Worm (Caenorhabditis elegans): ENCODE results near the gene T23F6.5.

DNA sequence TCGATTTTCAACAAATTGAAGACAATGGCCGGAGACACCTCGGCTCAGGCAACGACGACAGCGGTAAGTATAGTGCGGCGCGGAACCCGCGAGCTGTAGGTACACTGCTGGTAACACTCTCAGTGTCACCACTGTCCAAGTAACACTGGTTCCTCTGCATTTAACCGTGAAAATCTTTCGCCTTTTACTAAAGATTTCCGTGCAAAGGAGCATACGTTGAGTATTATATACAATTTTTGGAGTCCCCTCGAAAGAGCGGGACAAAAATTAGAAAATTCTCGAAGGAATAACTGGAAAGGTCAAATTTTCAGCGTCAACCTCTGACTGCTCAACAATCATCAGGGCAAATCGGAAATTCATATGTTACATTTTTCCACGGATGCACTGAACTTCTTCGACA is 44.6 kb upstream of the T23F6.5 start:
- TF ChIP-seq daf-8 (GFP tag; IDR thresholded peaks at IDR 0.05) = no peak
- TF ChIP-seq pqm-1 (tag; optimal IDR thresholded peaks at IDR 0.05) = no peak
- no peak for TF ChIP-seq T20F7.1 (GFP tag; optimal IDR thresholded peaks at IDR 0.05)
- peak; percentile 19 for TF ChIP-seq snpc-4 (tag; optimal IDR thresholded peaks at IDR 0.05)
- no peak for TF ChIP-seq fos-1 (tag; optimal IDR thresholded peaks at IDR 0.05)
- TF ChIP-seq ZK546.5 (tag; optimal IDR thresholded peaks at IDR 0.05) = no peak
- TF ChIP-seq php-3 (GFP tag; IDR thresholded peaks at IDR 0.05) = no peak
- TF ChIP-seq cey-2 (tag; optimal IDR thresholded peaks at IDR 0.05; ENCODE audit: borderline replicate concordance, insufficient read depth) = no peak
- TF ChIP-seq nhr-11 (tag; optimal IDR thresholded peaks at IDR 0.05) = no peak
- TF ChIP-seq rbr-2 (tag; optimal IDR thresholded peaks at IDR 0.05) = no peak
